Fruit fly (Drosophila melanogaster): ENCODE results near the gene Hsp60A.

The Hsp60A gene

DNA sequence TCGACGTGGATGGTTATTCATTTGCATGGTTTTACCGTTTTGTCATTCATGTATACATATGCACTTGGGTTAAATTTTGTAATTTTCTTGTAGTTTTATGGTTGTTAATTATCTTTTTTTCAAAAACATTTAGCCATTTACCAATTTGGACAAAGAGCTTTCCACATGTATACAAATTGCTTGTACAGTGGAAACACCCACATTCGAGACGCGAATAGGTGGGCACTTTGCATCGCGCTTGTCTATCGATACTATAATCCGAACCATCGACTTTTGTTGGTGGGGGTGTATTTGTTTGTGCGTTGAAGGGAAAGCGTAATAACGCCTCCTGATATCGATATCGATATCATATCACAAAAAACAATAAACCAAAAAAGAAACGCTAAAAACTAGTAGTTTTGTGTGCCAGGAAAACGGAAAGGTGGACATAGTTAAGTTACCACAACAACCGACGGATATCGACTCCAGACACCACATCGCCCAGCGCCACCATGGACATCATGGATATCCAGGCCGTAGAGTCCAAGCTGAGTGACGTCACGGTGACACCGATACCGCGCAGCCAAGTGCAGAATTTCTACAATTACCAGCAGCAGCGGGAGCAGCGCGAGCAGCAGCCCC is 29.4 kb downstream of the Hsp60A start, which contains the start of gene CDK2AP1 (continued):
- TF ChIP-seq chif (GFP tag; optimal IDR thresholded peaks at IDR 0.05), result peak in 1 of 2 experiments; percentile 22
- peak; percentile 86 for TF ChIP-seq CG17802 (tag; optimal IDR thresholded peaks at IDR 0.05)
- TF ChIP-seq wdn (GFP tag; IDR thresholded peaks at IDR 0.05), result no peak
- no peak for TF ChIP-seq grn (GFP tag; optimal IDR thresholded peaks at IDR 0.05)
- TF ChIP-seq ATbp (GFP tag; optimal IDR thresholded peaks at IDR 0.05), result no peak
- TF ChIP-seq Atf6 (GFP tag; IDR thresholded peaks at IDR 0.05), result no peak
- no peak for TF ChIP-seq fd3F (GFP tag; optimal IDR thresholded peaks at IDR 0.05)
- no peak for TF ChIP-seq Dip2 (GFP tag; IDR thresholded peaks at IDR 0.05)
- peak; percentile 72 for TF ChIP-seq CG14860 (GFP tag; IDR thresholded peaks at IDR 0.05; ENCODE audit: partially characterized antibody)
- TF ChIP-seq CG1024 (GFP tag; IDR thresholded peaks at IDR 0.05), result peak; percentile 78
- no peak for TF ChIP-seq wek (GFP tag; optimal IDR thresholded peaks at IDR 0.05)
- TF ChIP-seq CG4730 (GFP tag; IDR thresholded peaks at IDR 0.05), result no peak
- peak; percentile 24 for TF ChIP-seq CG32532 (GFP tag; IDR thresholded peaks at IDR 0.05)
- peak; percentile 69; the same call in 3 of the 4 replicates for TF ChIP-seq Dll (GFP tag; IDR thresholded peaks at IDR 0.05; ENCODE audit: partially characterized antibody)
- peak; percentile 39 for TF ChIP-seq HmgZ (tag; optimal IDR thresholded peaks at IDR 0.05)
- peak; percentile 77 for TF ChIP-seq pzg (GFP tag; optimal IDR thresholded peaks at IDR 0.05)
- TF ChIP-seq kah (GFP tag; optimal IDR thresholded peaks at IDR 0.05), result no peak
- peak; percentile 55; the same call in 1 of the 2 replicates for TF ChIP-seq CG9932 (GFP tag; IDR thresholded peaks at IDR 0.05)
- TF ChIP-seq stc (GFP tag; IDR thresholded peaks at IDR 0.05), result no peak
- no peak for TF ChIP-seq Stat92E (GFP tag; optimal IDR thresholded peaks at IDR 0.05)
- TF ChIP-seq pum (GFP tag; optimal IDR thresholded peaks at IDR 0.05), result peak; percentile 22
- TF ChIP-seq CG4820 (GFP tag; optimal IDR thresholded peaks at IDR 0.05), result no peak
- TF ChIP-seq CG3281 (GFP tag; optimal IDR thresholded peaks at IDR 0.05), result no peak
- no peak for TF ChIP-seq Mrtf (GFP tag; IDR thresholded peaks at IDR 0.05)
- TF ChIP-seq CG11456 (GFP tag; IDR thresholded peaks at IDR 0.05), result no peak
- TF ChIP-seq HmgD (GFP tag; optimal IDR thresholded peaks at IDR 0.05), result peak; percentile 30
- TF ChIP-seq CG13287 (GFP tag; IDR thresholded peaks at IDR 0.05; ENCODE audit: partially characterized antibody), result peak; percentile 75
- no peak for TF ChIP-seq Hr51 (GFP tag; optimal IDR thresholded peaks at IDR 0.05)
- no peak for TF ChIP-seq CG31365 (tag; optimal IDR thresholded peaks at IDR 0.05)
- peak; percentile 77 for TF ChIP-seq CG16813 (GFP tag; IDR thresholded peaks at IDR 0.05; ENCODE audit: partially characterized antibody)
- TF ChIP-seq CG4404 (GFP tag; IDR thresholded peaks at IDR 0.05), result no peak
- TF ChIP-seq CG17359 (tag; optimal IDR thresholded peaks at IDR 0.05), result no peak
- TF ChIP-seq CG9817 (tag; optimal IDR thresholded peaks at IDR 0.05), result peak; percentile 15
- TF ChIP-seq CG14667 (GFP tag; IDR thresholded peaks at IDR 0.05), result no peak
- TF ChIP-seq Med (GFP tag), result peak; percentile 79
- TF ChIP-seq CG6689 (GFP tag; IDR thresholded peaks at IDR 0.05), result no peak
- peak; percentile 70 for TF ChIP-seq vnd (GFP tag; IDR thresholded peaks at IDR 0.05; ENCODE audit: partially characterized antibody)
- TF ChIP-seq CG15601 (tag; optimal IDR thresholded peaks at IDR 0.05), result no peak
- no peak for TF ChIP-seq ac (GFP tag; optimal IDR thresholded peaks at IDR 0.05)
- TF ChIP-seq crc (GFP tag; optimal IDR thresholded peaks at IDR 0.05), result no peak
- no peak for TF ChIP-seq Hr39 (optimal IDR thresholded peaks at IDR 0.05)
- no peak for TF ChIP-seq CG6175 (GFP tag; IDR thresholded peaks at IDR 0.05)
- no peak for TF ChIP-seq NFAT (GFP tag; IDR thresholded peaks at IDR 0.05)
- no peak for TF ChIP-seq slou (GFP tag; optimal IDR thresholded peaks at IDR 0.05)
- TF ChIP-seq CG7372 (GFP tag; IDR thresholded peaks at IDR 0.05), result no peak
- TF ChIP-seq CG17361 (GFP tag; IDR thresholded peaks at IDR 0.05), result peak; percentile 47; the same call in 1 of the 3 replicates
- TF ChIP-seq CG4617 (GFP tag; optimal IDR thresholded peaks at IDR 0.05; ENCODE audit: borderline replicate concordance), result peak; percentile 54
- no peak for TF ChIP-seq Mad (GFP tag; optimal IDR thresholded peaks at IDR 0.05)
- no peak for TF ChIP-seq CTCF (GFP tag; optimal IDR thresholded peaks at IDR 0.05)
- TF ChIP-seq gsb-n (tag; optimal IDR thresholded peaks at IDR 0.05), result no peak
- no peak for TF ChIP-seq Hr78 (GFP tag; optimal IDR thresholded peaks at IDR 0.05)
